Worm (Caenorhabditis elegans) whole organism, L4/young adult: ENCODE data around the gene R05G6.5.

ENCODE experiments used
- W03F9.2 ChIP-seq: fragments of 150-350 bp; optimal IDR thresholded peaks from 2 replicates; lab custom pipeline; 2014; ENCODE audit warnings: missing biosample characterization, missing genetic modification characterization
- him-1 ChIP-seq: sonication (generic microtip); optimal IDR thresholded peaks from 2 replicates; lab custom pipeline; 2016; ENCODE audit warnings: missing genotype, missing genetic modification reagents, missing genetic modification characterization, missing compliant biosample characterization

DNA sequence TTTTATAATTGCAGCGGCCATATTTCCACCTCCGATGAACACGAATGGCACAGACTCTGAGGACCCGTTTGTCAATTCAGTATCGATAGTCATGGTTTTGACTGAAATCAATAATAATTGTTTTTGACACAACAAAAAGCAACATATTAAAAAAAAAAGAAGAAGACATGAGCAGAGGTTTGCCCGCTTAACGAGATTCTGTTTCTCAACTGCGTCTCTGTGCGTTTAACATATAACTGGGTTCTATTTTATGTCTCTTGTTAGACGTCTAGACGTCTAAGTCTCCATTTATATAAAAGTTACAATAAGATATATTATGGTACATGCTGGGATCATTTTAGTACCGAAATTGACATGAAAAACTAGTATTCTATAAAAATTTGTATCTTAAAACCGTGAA lies 31.0 kb upstream of the R05G6.5 start, which contains the start of gene pycr-4:
- TF ChIP-seq W03F9.2 (tag; lab: Kevin White, UChicago): no peak
- no peak for TF ChIP-seq him-1 (tag; lab: Kevin White, UChicago)
